Worm (Caenorhabditis elegans) whole organism, L3 larva: ENCODE results near the gene str-47.

ENCODE experiments used
- R02D3.7 ChIP-seq: fragments of 150-350 bp; optimal IDR thresholded peaks from 2 replicates; lab custom pipeline; 2014; ENCODE audit warnings: missing biosample characterization, missing genetic modification characterization
- elt-2 ChIP-seq: sonication (generic microtip); optimal IDR thresholded peaks from 2 replicates; lab custom pipeline; 2016; ENCODE audit warnings: missing genetic modification reagents, mild to moderate bottlenecking, missing genetic modification characterization, missing compliant biosample characterization
- mdl-1 ChIP-seq: fragments of 150-350 bp; optimal IDR thresholded peaks from 2 replicates; lab custom pipeline; 2014; ENCODE audit warnings: missing biosample characterization, missing genetic modification characterization
- pqm-1 ChIP-seq: fragments of 150-350 bp; optimal IDR thresholded peaks from 2 replicates; lab custom pipeline; 2017; ENCODE audit warnings: missing biosample characterization, missing genetic modification characterization, inconsistent platforms

DNA sequence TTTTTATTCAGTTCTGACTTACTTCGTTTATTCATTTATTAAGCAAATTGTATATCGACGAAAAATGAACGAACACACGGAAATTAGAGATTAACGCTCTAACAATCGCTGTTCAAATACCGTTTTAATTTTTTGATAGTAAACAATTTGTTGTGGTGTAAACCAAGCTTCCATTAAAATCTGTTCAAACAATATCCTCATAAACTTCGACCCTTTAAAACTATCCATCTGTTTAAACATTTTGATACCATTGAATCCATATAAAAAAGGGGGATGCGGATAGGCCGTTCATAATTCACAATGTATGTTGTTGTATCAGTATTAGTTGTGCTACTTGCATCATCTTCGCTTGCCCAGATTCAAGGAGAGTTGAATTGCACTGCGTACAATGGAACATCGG lies 19.0 kb upstream of the str-47 start, which contains the start of gene F07C4.6:
- TF ChIP-seq pqm-1 (tag; lab: Kevin White, UChicago) (no peak), elt-2 (tag; lab: Kevin White, UChicago) (no peak), R02D3.7 (no peak), mdl-1 (no peak)
